Fruit fly (Drosophila melanogaster): ENCODE data around the gene Blos3.
A peak's percentile ranks its signal among the peaks of the same experiment; 100 is the strongest.

The Blos3 gene

dm6 chr3L:18904772-18905601, 35.0 kb downstream of the Blos3 start, which contains the start of the genes CSN1b and Prp6 (continued):
- TF ChIP-seq CG17612 (GFP tag; IDR thresholded peaks at IDR 0.05): no peak
- no peak for TF ChIP-seq CG31365 (tag; optimal IDR thresholded peaks at IDR 0.05)
- TF ChIP-seq CG12659 (GFP tag; optimal IDR thresholded peaks at IDR 0.05): peak; percentile 52
- no peak for TF ChIP-seq grn (GFP tag; optimal IDR thresholded peaks at IDR 0.05)
- no peak for TF ChIP-seq onecut (GFP tag; IDR thresholded peaks at IDR 0.05)
- TF ChIP-seq HLH4C (GFP tag; IDR thresholded peaks at IDR 0.05; ENCODE audit: partially characterized antibody): peak; percentile 42; the same call in 1 of the 3 replicates
- TF ChIP-seq HmgZ (tag; optimal IDR thresholded peaks at IDR 0.05): no peak
- no peak for TF ChIP-seq CG7928 (GFP tag; optimal IDR thresholded peaks at IDR 0.05)
- TF ChIP-seq org-1 (GFP tag; optimal IDR thresholded peaks at IDR 0.05): no peak
- TF ChIP-seq pb (GFP tag; optimal IDR thresholded peaks at IDR 0.05): no peak
- TF ChIP-seq pan (optimal IDR thresholded peaks at IDR 0.05): no peak
- TF ChIP-seq pan (GFP tag; optimal IDR thresholded peaks at IDR 0.05 in 1 of 2, IDR thresholded peaks at IDR 0.05 in 1 of 2): no peak
- no peak for TF ChIP-seq ab (GFP tag; optimal IDR thresholded peaks at IDR 0.05)
- peak; percentile 70 for TF ChIP-seq Scr (GFP tag; IDR thresholded peaks at IDR 0.05; ENCODE audit: partially characterized antibody)
- peak; percentile 61 for TF ChIP-seq Bgb (GFP tag; IDR thresholded peaks at IDR 0.05; ENCODE audit: partially characterized antibody)
- TF ChIP-seq Eip74EF (GFP tag; optimal IDR thresholded peaks at IDR 0.05): no peak
- TF ChIP-seq CG12236 (GFP tag; optimal IDR thresholded peaks at IDR 0.05): no peak
- TF ChIP-seq CG10321 (GFP tag; IDR thresholded peaks at IDR 0.05): no peak

dm6 chr3L:18911082-18911481, 41.1 kb downstream of the Blos3 start, which contains the start of gene Ir75d:
Gene Ir75d, minus strand, starts transcription at chr3L:18911182.
- TF ChIP-seq trem (tag; optimal IDR thresholded peaks at IDR 0.05): no peak
- TF ChIP-seq CG6791 (GFP tag; IDR thresholded peaks at IDR 0.05; ENCODE audit: partially characterized antibody): 0 out of 3 replicates have a peak, but pooled peaks have one; percentile 18

- TF ChIP-seq C15 (GFP tag; IDR thresholded peaks at IDR 0.05) (no peak), CG8388 (GFP tag; optimal IDR thresholded peaks at IDR 0.05) (no peak), lmd (GFP tag; IDR thresholded peaks at IDR 0.05) (0 out of 2 replicates have a peak, but pooled peaks have one; percentile 5), CTCF (GFP tag; optimal IDR thresholded peaks at IDR 0.05) (peak; percentile 83), CG10654 (GFP tag; optimal IDR thresholded peaks at IDR 0.05) (no peak), shn (GFP tag; optimal IDR thresholded peaks at IDR 0.05) (no peak), ranshi (GFP tag; IDR thresholded peaks at IDR 0.05) (0 out of 2 replicates have a peak, but pooled peaks have one; percentile 6)
These were observed 44.2 kb downstream of the Blos3 start, which contains the start of gene COX6AL2 for dm6 chr3L:18914100-18914683. Gene COX6AL2, minus strand, starts transcription at chr3L:18914150.

- peak; percentile 77 for TF ChIP-seq CTCF (GFP tag; optimal IDR thresholded peaks at IDR 0.05)
- TF ChIP-seq CG7963 (GFP tag; IDR thresholded peaks at IDR 0.05; ENCODE audit: partially characterized antibody): 0 out of 3 replicates have a peak, but pooled peaks have one; percentile 22
- no peak for TF ChIP-seq CG15011 (GFP tag; optimal IDR thresholded peaks at IDR 0.05)
- no peak for TF ChIP-seq run (tag; optimal IDR thresholded peaks at IDR 0.05)
These were observed 46.4 kb downstream of the Blos3 start for dm6 chr3L:18916466-18916865.

- peak; percentile 75 for TF ChIP-seq exex (tag; optimal IDR thresholded peaks at IDR 0.05)
- no peak for TF ChIP-seq CG8765 (GFP tag; IDR thresholded peaks at IDR 0.05)
- peak; percentile 29 for TF ChIP-seq Hey (tag; optimal IDR thresholded peaks at IDR 0.05)
- no peak for TF ChIP-seq Dll (GFP tag; IDR thresholded peaks at IDR 0.05; ENCODE audit: partially characterized antibody)
- TF ChIP-seq CG2120 (GFP tag; optimal IDR thresholded peaks at IDR 0.05): no peak
- TF ChIP-seq CG16813 (GFP tag; IDR thresholded peaks at IDR 0.05; ENCODE audit: partially characterized antibody): no peak
- no peak for TF ChIP-seq Optix (GFP tag; IDR thresholded peaks at IDR 0.05)
- TF ChIP-seq CG9797 (GFP tag; optimal IDR thresholded peaks at IDR 0.05): no peak
- peak; percentile 43 for TF ChIP-seq mirr (GFP tag; optimal IDR thresholded peaks at IDR 0.05)
- TF ChIP-seq MESR4 (GFP tag; optimal IDR thresholded peaks at IDR 0.05): no peak
- no peak for TF ChIP-seq ERR (GFP tag; optimal IDR thresholded peaks at IDR 0.05)
- TF ChIP-seq CG17328 (GFP tag; IDR thresholded peaks at IDR 0.05): no peak
- TF ChIP-seq fru (optimal IDR thresholded peaks at IDR 0.05): no peak
- peak; percentile 18 for TF ChIP-seq cwo (GFP tag; optimal IDR thresholded peaks at IDR 0.05)
These were observed 47.3 kb downstream of the Blos3 start, which contains the start of gene CG6839 for dm6 chr3L:18917281-18917680. Gene CG6839, plus strand, starts transcription at chr3L:18917581.
